Worm (Caenorhabditis elegans): ENCODE results near the gene F17C11.4.

The F17C11.4 gene

DNA sequence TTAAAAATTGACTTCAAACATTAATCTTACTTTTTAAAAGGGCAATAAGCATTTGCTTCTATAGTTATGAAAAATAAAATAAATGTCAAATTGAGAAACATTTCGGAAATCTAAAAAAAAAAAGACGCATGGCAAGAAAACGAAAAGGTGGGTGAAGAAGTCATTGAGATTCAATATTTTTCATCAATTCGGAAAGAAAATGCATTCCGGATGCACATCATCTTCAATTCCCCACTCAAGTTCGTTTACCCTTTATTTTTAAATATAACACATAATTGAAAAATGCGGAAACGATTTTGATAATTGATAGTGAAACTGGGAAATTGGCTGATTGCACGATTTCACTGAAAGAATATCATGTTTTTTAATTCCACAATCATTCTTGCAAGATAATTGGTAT lies 50.8 kb downstream of the F17C11.4 start, which contains the start of gene F53B7.4:
F53B7.4 (minus strand) TSS at position 101 of the 400 bp plus-strand sequence.
- TF ChIP-seq F44E2.7 (GFP tag; IDR thresholded peaks at IDR 0.05): no peak
- TF ChIP-seq unc-39 (tag; optimal IDR thresholded peaks at IDR 0.05): no peak
- TF ChIP-seq aha-1 (tag): no peak
- no peak for TF ChIP-seq tag-97 (GFP tag; IDR thresholded peaks at IDR 0.05)
- TF ChIP-seq F49E8.2 (tag; optimal IDR thresholded peaks at IDR 0.05; ENCODE audit: borderline replicate concordance): no peak
- TF ChIP-seq F10B5.3 (tag; optimal IDR thresholded peaks at IDR 0.05): no peak
- no peak for TF ChIP-seq vab-7 (GFP tag; IDR thresholded peaks at IDR 0.05)
- no peak for TF ChIP-seq daf-19 (GFP tag; conservative IDR thresholded peaks at IDR 0.05)
- TF ChIP-seq daf-12 (tag; optimal IDR thresholded peaks at IDR 0.05): no peak
- TF ChIP-seq F37D6.2 (tag; optimal IDR thresholded peaks at IDR 0.05): no peak
- no peak for TF ChIP-seq ctbp-1 (GFP tag; IDR thresholded peaks at IDR 0.05)
- no peak for TF ChIP-seq hlh-30 (tag; optimal IDR thresholded peaks at IDR 0.05; ENCODE audit: insufficient read depth)
- no peak for TF ChIP-seq zfp-3 (GFP tag; conservative IDR thresholded peaks at IDR 0.05)
- no peak for TF ChIP-seq madf-9 (GFP tag; conservative IDR thresholded peaks at IDR 0.05)
- TF ChIP-seq mxl-3 (GFP tag; optimal IDR thresholded peaks at IDR 0.05): no peak

Data from whole organism, L4 larva.